Fruit fly (Drosophila melanogaster) whole organism, embryonic: ENCODE data around the gene UQCR-Q.

Source experiments
- Abd-B ChIP-seq: fragments of 200-800 bp; sonication (Bioruptor generic); optimal IDR thresholded peaks from 2 replicates; lab custom pipeline; 2018; ENCODE audit warnings: missing biosample characterization, mild to moderate bottlenecking, missing genetic modification characterization, moderate library complexity
- Atf-2 ChIP-seq: fragments of 200-800 bp; sonication (Bioruptor generic); optimal IDR thresholded peaks from 2 replicates; lab custom pipeline; 2016; ENCODE audit warnings: missing biosample characterization, missing genetic modification characterization
- Awh ChIP-seq: fragments of 200-800 bp; sonication (Bioruptor generic); IDR thresholded peaks from 2 replicates; pipeline ENCODE4, ENCODE4 v1.3.6; 2022; ENCODE audit warnings: missing biosample characterization, missing genetic modification characterization
- CG10209 ChIP-seq: fragments of 200-800 bp; sonication (Bioruptor generic); optimal IDR thresholded peaks from 3 replicates; lab custom pipeline; 2017; ENCODE audit warnings: missing biosample characterization, mild to moderate bottlenecking, missing genetic modification characterization, missing genetic modification reagents
- CG1024 ChIP-seq: fragments of 200-800 bp; sonication (Bioruptor generic); IDR thresholded peaks from 2 replicates; pipeline ENCODE4 v1.3.6; 2022; ENCODE audit warnings: missing biosample characterization, missing genetic modification characterization
- CG10267 ChIP-seq: fragments of 200-800 bp; sonication (Bioruptor generic); optimal IDR thresholded peaks from 2 replicates; lab custom pipeline; 2018; ENCODE audit warnings: missing biosample characterization, mild to moderate bottlenecking, missing genetic modification characterization, moderate library complexity
- CG12299 ChIP-seq: fragments of 200-800 bp; sonication (Bioruptor generic); optimal IDR thresholded peaks from 2 replicates; lab custom pipeline; 2018; ENCODE audit warnings: missing biosample characterization, mild to moderate bottlenecking, missing genetic modification characterization
- CG13123 ChIP-seq: fragments of 200-800 bp; sonication (Bioruptor generic); optimal IDR thresholded peaks from 2 replicates; lab custom pipeline; 2016; ENCODE audit warnings: missing biosample characterization, missing genetic modification characterization
- CG15011 ChIP-seq: fragments of 200-800 bp; sonication (Bioruptor generic); optimal IDR thresholded peaks from 3 replicates; lab custom pipeline; 2018; ENCODE audit warnings: missing biosample characterization, mild to moderate bottlenecking, missing genetic modification characterization
- CG16863 ChIP-seq: fragments of 200-800 bp; sonication (Bioruptor generic); optimal IDR thresholded peaks from 3 replicates; lab custom pipeline; 2016; ENCODE audit warnings: missing biosample characterization, missing genetic modification characterization
- CG32532 ChIP-seq: fragments of 200-800 bp; sonication (Bioruptor generic); IDR thresholded peaks from 2 replicates; pipeline ENCODE4 v1.3.6; 2022; ENCODE audit warnings: missing biosample characterization, missing genetic modification characterization
- CG7271 ChIP-seq: fragments of 200-800 bp; sonication (Bioruptor generic); optimal IDR thresholded peaks from 2 replicates; lab custom pipeline; 2018; ENCODE audit warnings: missing biosample characterization, mild to moderate bottlenecking, missing genetic modification characterization, moderate library complexity
- CG7556 ChIP-seq: fragments of 200-800 bp; sonication (Bioruptor generic); optimal IDR thresholded peaks from 2 replicates; lab custom pipeline; 2017; ENCODE audit warnings: missing biosample characterization, mild to moderate bottlenecking, missing genetic modification characterization
- CG8290 ChIP-seq, 3 experiments: fragments of 200-800 bp; sonication (Bioruptor generic); optimal IDR thresholded peaks; 2 replicates each; lab custom pipeline; 2016 to 2019; ENCODE audit warnings: missing biosample characterization in 3 of 3, missing genetic modification characterization in 3 of 3, mild to moderate bottlenecking in 2 of 3, moderate library complexity in 1 of 3
- Camta ChIP-seq: fragments of 200-800 bp; sonication (Bioruptor generic); optimal IDR thresholded peaks from 2 replicates; lab custom pipeline; 2016; ENCODE audit warnings: missing biosample characterization, missing genetic modification characterization
- CoRest ChIP-seq: fragments of 200-800 bp; sonication (Bioruptor generic); optimal IDR thresholded peaks from 3 replicates; lab custom pipeline; 2018; ENCODE audit warnings: missing biosample characterization, mild to moderate bottlenecking, missing genetic modification characterization, moderate library complexity
- D19B ChIP-seq: fragments of 200-800 bp; sonication (Bioruptor generic); optimal IDR thresholded peaks from 2 replicates; lab custom pipeline; 2017; ENCODE audit warnings: missing biosample characterization, mild to moderate bottlenecking, missing genetic modification characterization
- Dip3 ChIP-seq: fragments of 200-800 bp; sonication (Bioruptor generic); optimal IDR thresholded peaks from 3 replicates; lab custom pipeline; 2016; ENCODE audit warnings: missing biosample characterization, missing genetic modification characterization
- E2f2 ChIP-seq: fragments of 200-800 bp; sonication (Bioruptor generic); IDR thresholded peaks from 2 replicates; pipeline ENCODE4 v1.3.6; 2022; ENCODE audit warnings: missing biosample characterization, missing genetic modification characterization
- HLHmδ ChIP-seq: fragments of 200-800 bp; sonication (Bioruptor generic); optimal IDR thresholded peaks from 2 replicates; lab custom pipeline; 2018; ENCODE audit warnings: missing biosample characterization, mild to moderate bottlenecking, missing genetic modification characterization, moderate library complexity
- Hand ChIP-seq: fragments of 200-800 bp; sonication (Bioruptor generic); optimal IDR thresholded peaks from 2 replicates; lab custom pipeline; 2017; ENCODE audit warnings: mild to moderate bottlenecking, missing biosample characterization, missing genetic modification reagents, missing genetic modification characterization
- Hr3 ChIP-seq: fragments of 200-800 bp; sonication (Bioruptor generic); optimal IDR thresholded peaks from 3 replicates; lab custom pipeline; 2016; ENCODE audit warnings: missing biosample characterization, missing genetic modification characterization
- MBD-R2 ChIP-seq: fragments of 200-800 bp; sonication (Bioruptor generic); IDR thresholded peaks from 2 replicates; pipeline ENCODE4 v1.3.6; 2022; ENCODE audit warnings: missing biosample characterization, missing genetic modification characterization
- MESR4 ChIP-seq: fragments of 200-800 bp; sonication (Bioruptor generic); optimal IDR thresholded peaks from 2 replicates; lab custom pipeline; 2018; ENCODE audit warnings: missing biosample characterization, mild to moderate bottlenecking, missing genetic modification characterization, moderate library complexity
- NK7.1 ChIP-seq: fragments of 200-800 bp; sonication (Bioruptor generic); optimal IDR thresholded peaks from 3 replicates; lab custom pipeline; 2016; ENCODE audit warnings: missing biosample characterization, missing genetic modification characterization
- Nf-YA ChIP-seq: fragments of 200-800 bp; sonication (Bioruptor generic); IDR thresholded peaks from 2 replicates; pipeline ENCODE4 v1.3.6; 2022; ENCODE audit warnings: missing biosample characterization, missing genetic modification characterization
- Oaz ChIP-seq: fragments of 200-800 bp; sonication (Bioruptor generic); IDR thresholded peaks from 2 replicates; pipeline ENCODE4 v1.3.6; 2022; ENCODE audit warnings: missing biosample characterization, missing genetic modification characterization
- Side ChIP-seq: fragments of 200-800 bp; sonication (Bioruptor generic); optimal IDR thresholded peaks from 2 replicates; lab custom pipeline; 2016; ENCODE audit warnings: missing biosample characterization, missing genetic modification characterization
- TFAM ChIP-seq: fragments of 200-800 bp; sonication (Bioruptor generic); optimal IDR thresholded peaks from 2 replicates; lab custom pipeline; 2017; ENCODE audit warnings: missing biosample characterization, missing genetic modification characterization, inconsistent platforms
- Trl ChIP-seq, 3 experiments: fragments of >200 bp in 2 of 3; fragments of 200-800 bp in 1 of 3; sonication (Bioruptor generic) in 1 of 3; optimal IDR thresholded peaks; 2 replicates in 1 of 3; 3 replicates in 2 of 3; lab custom pipeline; 2016 to 2017; ENCODE audit warnings: missing biosample characterization in 1 of 3, missing genetic modification characterization in 1 of 3
- az2 ChIP-seq: fragments of 200-800 bp; sonication (Bioruptor generic); optimal IDR thresholded peaks from 3 replicates; lab custom pipeline; 2016; ENCODE audit warnings: missing biosample characterization, missing genetic modification characterization
- bsh ChIP-seq, 2 experiments: fragments of 200-800 bp; sonication (Bioruptor generic); optimal IDR thresholded peaks; 2 replicates each; lab custom pipeline; 2017 to 2018; ENCODE audit warnings: mild to moderate bottlenecking in 2 of 2, missing biosample characterization in 2 of 2, missing genetic modification characterization in 2 of 2, moderate library complexity in 1 of 2
- cg ChIP-seq: fragments of 200-800 bp; sonication (Bioruptor generic); optimal IDR thresholded peaks from 3 replicates; lab custom pipeline; 2019; ENCODE audit warnings: missing biosample characterization, mild to moderate bottlenecking, missing genetic modification characterization, moderate library complexity
- corto ChIP-seq: fragments of 200-800 bp; sonication (Bioruptor generic); optimal IDR thresholded peaks from 2 replicates; lab custom pipeline; 2016; ENCODE audit warnings: missing biosample characterization, mild to moderate bottlenecking, missing genetic modification characterization, moderate library complexity
- croc ChIP-seq: fragments of 200-800 bp; sonication (Bioruptor generic); conservative IDR thresholded peaks from 3 replicates; pipeline ENCODE4 v1.3.6; 2022; ENCODE audit warnings: missing biosample characterization, missing genetic modification characterization
- ewg ChIP-seq: fragments of 200-800 bp; sonication (Bioruptor generic); optimal IDR thresholded peaks from 3 replicates; lab custom pipeline; 2017; ENCODE audit warnings: mild to moderate bottlenecking, missing biosample characterization, missing genetic modification reagents, missing genetic modification characterization
- eyg ChIP-seq: fragments of 200-800 bp; sonication (Bioruptor generic); optimal IDR thresholded peaks from 3 replicates; lab custom pipeline; 2016; ENCODE audit warnings: missing biosample characterization, missing genetic modification characterization
- grau ChIP-seq: fragments of 200-800 bp; optimal IDR thresholded peaks from 3 replicates; lab custom pipeline; 2019; ENCODE audit warnings: missing biosample characterization, mild to moderate bottlenecking, missing genetic modification characterization, moderate library complexity
- lab ChIP-seq: fragments of 200-800 bp; sonication (Bioruptor generic); optimal IDR thresholded peaks from 3 replicates; lab custom pipeline; 2017; ENCODE audit warnings: missing biosample characterization, missing genetic modification characterization, mild to moderate bottlenecking, moderate library complexity, missing genetic modification reagents
- luna ChIP-seq: fragments of 200-800 bp; sonication (Bioruptor generic); optimal IDR thresholded peaks from 2 replicates; lab custom pipeline; 2016; ENCODE audit warnings: missing biosample characterization, missing genetic modification characterization
- nerfin-2 ChIP-seq: fragments of 200-800 bp; sonication (Bioruptor generic); IDR thresholded peaks from 2 replicates; pipeline ENCODE4 v1.3.6; 2022; ENCODE audit warnings: missing biosample characterization, missing genetic modification characterization; ENCODE audit not compliant: partially characterized antibody
- nom ChIP-seq: fragments of 200-800 bp; sonication (Bioruptor generic); optimal IDR thresholded peaks from 2 replicates; lab custom pipeline; 2017; ENCODE audit warnings: missing biosample characterization, missing genetic modification characterization, mild to moderate bottlenecking, moderate library complexity, missing genetic modification reagents
- org-1 ChIP-seq: fragments of 200-800 bp; sonication (Bioruptor generic); optimal IDR thresholded peaks from 2 replicates; lab custom pipeline; 2017; ENCODE audit warnings: missing biosample characterization, missing genetic modification characterization
- sna ChIP-seq: fragments of 200-800 bp; sonication (Bioruptor generic); IDR thresholded peaks from 2 replicates; pipeline ENCODE4 v1.3.6; 2022; ENCODE audit warnings: missing biosample characterization, missing genetic modification characterization; ENCODE audit not compliant: partially characterized antibody
- sug ChIP-seq: fragments of 200-800 bp; optimal IDR thresholded peaks from 2 replicates; lab custom pipeline; 2019; ENCODE audit warnings: missing biosample characterization, mild to moderate bottlenecking, missing genetic modification characterization, moderate library complexity
- ttk ChIP-seq: fragments of 200-800 bp; sonication (Bioruptor generic); IDR thresholded peaks from 2 replicates; pipeline ENCODE4 v2.1.2; 2022; ENCODE audit warnings: missing biosample characterization, missing genetic modification characterization
- wek ChIP-seq: fragments of 200-800 bp; sonication (Bioruptor generic); optimal IDR thresholded peaks from 3 replicates; lab custom pipeline; 2018; ENCODE audit warnings: missing biosample characterization, mild to moderate bottlenecking, missing genetic modification characterization, moderate library complexity
- zfh2 ChIP-seq: fragments of 200-800 bp; sonication (Bioruptor generic); optimal IDR thresholded peaks from 2 replicates; lab custom pipeline; 2016; ENCODE audit warnings: missing biosample characterization, missing genetic modification characterization

The UQCR-Q gene

DNA sequence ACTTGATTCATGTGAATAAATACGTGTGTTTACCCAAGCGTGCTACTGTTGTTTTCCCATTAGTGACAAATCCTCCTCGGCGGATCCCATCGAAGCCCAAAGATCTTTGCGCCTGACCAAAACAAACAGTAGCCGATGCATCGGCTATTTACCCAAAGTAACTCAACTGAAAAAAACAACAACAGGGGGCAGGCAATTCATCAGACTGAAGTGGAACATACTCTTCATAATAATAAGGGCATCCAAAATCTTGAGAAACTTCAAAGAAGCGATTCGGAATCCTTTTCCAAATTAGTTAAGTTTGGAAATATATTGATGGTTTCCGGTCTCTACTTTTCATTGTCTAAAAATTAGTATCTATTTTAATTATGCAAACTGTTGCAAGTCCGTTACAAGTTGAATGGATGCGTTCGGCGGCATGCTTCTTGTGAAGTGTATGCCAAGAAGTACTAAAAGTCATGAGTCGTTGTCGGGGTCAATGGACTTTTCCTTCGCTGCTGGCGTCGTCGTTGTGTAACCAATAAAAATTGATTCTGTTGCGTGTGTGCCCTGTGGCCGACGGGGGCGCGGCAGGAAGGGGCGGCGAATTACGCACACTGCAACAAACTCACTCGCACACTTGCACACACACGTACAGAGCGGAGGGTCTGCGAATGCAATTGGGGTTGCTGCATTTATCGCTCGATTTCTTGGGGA is 20.9 kb downstream of the UQCR-Q start (continued):
- TF ChIP-seq D19B (GFP tag; lab: Kevin White, UChicago) (no peak), lab (GFP tag; lab: Kevin White, UChicago) (peak; percentile 6), az2 (GFP tag; lab: Kevin White, UChicago) (peak; percentile 40), Camta (peak; percentile 0), CG7556 (peak; percentile 18), CG15011 (GFP tag; lab: Kevin White, UChicago) (no peak), org-1 (GFP tag; lab: Kevin White, UChicago) (no peak), corto (no peak), Hand (GFP tag; lab: Kevin White, UChicago) (no peak), cg (GFP tag; lab: Kevin White, UChicago) (peak; percentile 71), CG10267 (peak; percentile 35), E2f2 (peak; percentile 13; the same call in 1 of the 2 replicates), CG1024 (0 out of 2 replicates have a peak, but pooled peaks have one; percentile 16), HLHmδ (peak; percentile 2), luna (GFP tag; lab: Kevin White, UChicago) (no peak), CoRest (tag; lab: Kevin White, UChicago) (no peak), CG12299 (no peak), Trl (optimal IDR thresholded peaks at IDR 0.05; lab: Kevin White, UChicago) (no peak), Trl (GFP tag; optimal IDR thresholded peaks at IDR 0.05; lab: Kevin White, UChicago) (no peak), nom (GFP tag; lab: Kevin White, UChicago) (peak; percentile 28), Oaz (GFP tag; lab: Robert Waterston, UW) (no peak), Atf-2 (no peak), sna (GFP tag; lab: Robert Waterston, UW) (no peak), CG8290 (GFP tag; optimal IDR thresholded peaks at IDR 0.05; lab: Kevin White, UChicago) (peak; percentile 1), CG8290 (tag; optimal IDR thresholded peaks at IDR 0.05; lab: Kevin White, UChicago) (no peak), sug (no peak), Hr3 (GFP tag; lab: Kevin White, UChicago) (peak; percentile 18), NK7.1 (GFP tag; lab: Kevin White, UChicago) (no peak), eyg (GFP tag; lab: Kevin White, UChicago) (no peak), grau (tag; lab: Kevin White, UChicago) (peak; percentile 37), bsh (GFP tag; optimal IDR thresholded peaks at IDR 0.05; lab: Kevin White, UChicago) (peak in 1 of 2 experiments; percentile 75), CG10209 (GFP tag; lab: Kevin White, UChicago) (peak; percentile 9), wek (GFP tag; lab: Kevin White, UChicago) (no peak), ttk (0 out of 2 replicates have a peak, but pooled peaks have one; percentile 24), nerfin-2 (GFP tag; lab: Robert Waterston, UW) (no peak), Abd-B (GFP tag; lab: Kevin White, UChicago) (peak; percentile 42), CG13123 (no peak), MBD-R2 (GFP tag; lab: Robert Waterston, UW) (no peak), TFAM (GFP tag; lab: Kevin White, UChicago) (no peak), Awh (0 out of 2 replicates have a peak, but pooled peaks have one; percentile 52), Nf-YA (no peak), CG16863 (GFP tag; lab: Kevin White, UChicago) (peak; percentile 24), MESR4 (GFP tag; lab: Kevin White, UChicago) (no peak), zfh2 (GFP tag; lab: Kevin White, UChicago) (no peak), Dip3 (GFP tag; lab: Kevin White, UChicago) (no peak), Side (GFP tag; lab: Kevin White, UChicago) (peak; percentile 13), CG7271 (tag; lab: Kevin White, UChicago) (no peak), croc (peak; percentile 20; the same call in 1 of the 3 replicates), CG32532 (GFP tag; lab: Robert Waterston, UW) (no peak), ewg (GFP tag; lab: Kevin White, UChicago) (peak; percentile 17)
